Fruit fly (Drosophila melanogaster) whole organism, adult: Measurements from ENCODE around the gene Mrp5.

Experiments used
- CG12768 ChIP-seq: fragments of 200-800 bp; sonication (Bioruptor generic); optimal IDR thresholded peaks from 2 replicates; lab custom pipeline; 2017; ENCODE audit warnings: missing biosample characterization, missing genetic modification characterization, mild to moderate bottlenecking, moderate library complexity, missing genetic modification reagents
- CG14711 ChIP-seq: fragments of 200-800 bp; sonication (Bioruptor generic); optimal IDR thresholded peaks from 2 replicates; lab custom pipeline; 2018; ENCODE audit warnings: missing biosample characterization, mild to moderate bottlenecking, missing genetic modification characterization, moderate library complexity
- CG33017 ChIP-seq: fragments of 200-800 bp; sonication (Bioruptor generic); optimal IDR thresholded peaks from 2 replicates; lab custom pipeline; 2018; ENCODE audit warnings: missing biosample characterization, mild to moderate bottlenecking, missing genetic modification characterization, moderate library complexity
- CG7101 ChIP-seq: fragments of 200-800 bp; sonication (Bioruptor generic); optimal IDR thresholded peaks from 2 replicates; lab custom pipeline; 2018; ENCODE audit warnings: missing biosample characterization, mild to moderate bottlenecking, missing genetic modification characterization, moderate library complexity
- Clk ChIP-seq: fragments of 200-800 bp; sonication (Bioruptor generic); optimal IDR thresholded peaks from 2 replicates; lab custom pipeline; 2017; ENCODE audit warnings: missing biosample characterization, missing genetic modification characterization
- Mnt ChIP-seq: fragments of 200-800 bp; sonication (Bioruptor generic); optimal IDR thresholded peaks from 2 replicates; lab custom pipeline; 2016; ENCODE audit warnings: missing biosample characterization, mild to moderate bottlenecking, missing genetic modification characterization
- cic ChIP-seq: fragments of 200-800 bp; sonication (Bioruptor generic); optimal IDR thresholded peaks from 2 replicates; lab custom pipeline; 2017; ENCODE audit warnings: missing biosample characterization, mild to moderate bottlenecking, missing genetic modification characterization, moderate library complexity
- cnc ChIP-seq, 2 experiments: fragments of >200 bp; optimal IDR thresholded peaks; 2 replicates each; lab custom pipeline; 2017
- kay ChIP-seq: fragments of 200-800 bp; sonication (Bioruptor generic); peaks from one replicate; lab custom pipeline; 2016; ENCODE audit warnings: missing biosample characterization, missing genetic modification characterization, borderline replicate concordance
- pad ChIP-seq: fragments of 200-800 bp; sonication (Bioruptor generic); optimal IDR thresholded peaks from 3 replicates; lab custom pipeline; 2017; ENCODE audit warnings: missing biosample characterization, missing genetic modification characterization, mild to moderate bottlenecking, moderate library complexity, missing genetic modification reagents

dm6 chr3R:19840545-19840944 lies 34.9 kb downstream of the Mrp5 start, which contains the start of gene CG31459:
- TF ChIP-seq CG33017 (tag; lab: Kevin White, UChicago): no peak
- TF ChIP-seq pad: no peak
- no peak for TF ChIP-seq cic
- no peak for TF ChIP-seq kay (GFP tag; lab: Kevin White, UChicago)
- TF ChIP-seq CG14711 (tag; lab: Kevin White, UChicago): no peak
- TF ChIP-seq CG7101: no peak
- TF ChIP-seq cnc (optimal IDR thresholded peaks at IDR 0.05; lab: Kevin White, UChicago): no peak
- TF ChIP-seq Clk: no peak
- no peak for TF ChIP-seq Mnt (GFP tag; lab: Kevin White, UChicago)
- TF ChIP-seq CG12768 (GFP tag; lab: Kevin White, UChicago): no peak
